Worm (Caenorhabditis elegans) whole organism, midembryonic: ENCODE measurements around the gene clec-55.
"Not testable (repeated sequence)": the region's sequence is repeated elsewhere in the genome, so short reads cannot be mapped to it uniquely, and the experiment has no call there.

ENCODE experiments used
- T22C8.4 ChIP-seq: fragments of 200-800 bp; sonication (Bioruptor generic); IDR thresholded peaks from 2 replicates; pipeline ENCODE4 v1.3.6; 2022; ENCODE audit warnings: missing genetic modification characterization, missing compliant biosample characterization
- cog-1 ChIP-seq: sonication (generic microtip); optimal IDR thresholded peaks from 2 replicates; lab custom pipeline; 2016; ENCODE audit warnings: missing genetic modification characterization, missing compliant biosample characterization
- flt-1 ChIP-seq: fragments of 200-800 bp; sonication (Bioruptor generic); IDR thresholded peaks from 2 replicates; pipeline ENCODE4 v1.3.6; 2022; ENCODE audit warnings: missing genetic modification characterization, missing compliant biosample characterization
- klf-2 ChIP-seq: fragments of 200-800 bp; sonication (Bioruptor generic); conservative IDR thresholded peaks from 2 replicates; pipeline ENCODE4 v1.3.6; 2022; ENCODE audit warnings: missing genetic modification reagents, missing genetic modification characterization, missing compliant biosample characterization
- med-1 ChIP-seq: sonication (generic microtip); optimal IDR thresholded peaks from 2 replicates; lab custom pipeline; 2017; ENCODE audit warnings: missing genetic modification characterization, mild to moderate bottlenecking, missing compliant biosample characterization, antibody characterized with exemption, missing genetic modification reagents; ENCODE audit not compliant: insufficient read depth
- ref-1 ChIP-seq: fragments of 200-800 bp; sonication (Bioruptor generic); conservative IDR thresholded peaks from 2 replicates; pipeline ENCODE4 v1.3.6; 2022; ENCODE audit warnings: missing genetic modification reagents, missing genetic modification characterization, missing compliant biosample characterization
- tab-1 ChIP-seq: fragments of 200-800 bp; sonication (Bioruptor generic); IDR thresholded peaks from 2 replicates; pipeline ENCODE4 v1.3.6; 2022; ENCODE audit warnings: missing genetic modification characterization, missing compliant biosample characterization
- ztf-23 ChIP-seq: fragments of 200-800 bp; sonication (Bioruptor generic); IDR thresholded peaks from 2 replicates; pipeline ENCODE4 v1.3.6; 2022; ENCODE audit warnings: missing genetic modification reagents, missing genetic modification characterization, missing compliant biosample characterization
- ztf-29 ChIP-seq: fragments of 200-800 bp; sonication (Bioruptor generic); IDR thresholded peaks from 2 replicates; pipeline ENCODE4 v1.3.6; 2022; ENCODE audit warnings: missing genetic modification reagents, missing genetic modification characterization, missing compliant biosample characterization

The clec-55 gene

DNA sequence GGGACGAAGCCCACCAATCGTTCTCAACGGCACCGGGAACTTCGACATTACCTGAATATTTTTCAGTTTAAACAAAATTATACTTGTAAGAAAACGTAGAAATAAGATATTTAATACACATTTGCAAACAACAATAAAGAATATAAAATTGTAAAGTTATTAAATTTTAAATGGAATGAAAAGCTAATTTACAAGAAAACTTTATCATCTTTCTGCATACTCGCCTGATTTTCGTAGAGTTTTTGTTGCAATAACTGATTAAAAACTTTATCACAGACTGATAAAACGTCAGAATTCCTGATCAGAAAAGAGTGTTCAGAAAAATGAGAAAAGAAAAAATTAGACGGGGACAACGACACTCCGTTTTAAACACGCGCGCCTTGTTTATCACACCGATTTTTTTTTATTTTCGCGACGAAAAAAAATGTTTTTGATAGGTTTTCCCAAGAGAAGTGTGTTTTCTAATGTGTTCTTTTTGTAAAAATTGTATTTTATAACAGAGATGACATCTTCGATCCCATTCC is 31.8 kb upstream of the clec-55 start, which contains the start of the genes dlat-1 and fntb-1:
dlat-1 (minus strand) TSS at position 51 of the 524 bp plus-strand sequence.
fntb-1 (plus strand) TSS at position 412 of the 524 bp plus-strand sequence.
- no peak for TF ChIP-seq klf-2 (GFP tag; lab: Robert Waterston, UW)

DNA sequence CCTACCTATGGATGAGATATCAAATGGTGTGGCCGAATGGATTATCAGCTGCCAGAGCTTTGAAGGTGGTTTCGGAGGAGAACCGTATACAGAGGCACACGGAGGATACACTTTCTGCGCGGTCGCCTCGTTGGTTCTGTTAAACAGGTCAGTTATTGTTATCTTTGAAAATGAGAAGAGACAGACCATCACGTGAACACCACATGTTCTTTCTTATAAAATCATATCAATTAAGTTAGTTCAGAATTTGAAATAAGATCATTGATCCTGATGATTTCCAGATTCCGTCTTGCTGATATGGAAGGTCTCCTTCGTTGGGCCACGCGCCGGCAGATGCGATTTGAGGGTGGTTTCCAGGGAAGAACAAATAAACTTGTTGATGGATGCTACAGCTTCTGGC is 30.4 kb upstream of the clec-55 start:
- no peak for TF ChIP-seq med-1 (GFP tag; lab: Kevin White, UChicago)

DNA sequence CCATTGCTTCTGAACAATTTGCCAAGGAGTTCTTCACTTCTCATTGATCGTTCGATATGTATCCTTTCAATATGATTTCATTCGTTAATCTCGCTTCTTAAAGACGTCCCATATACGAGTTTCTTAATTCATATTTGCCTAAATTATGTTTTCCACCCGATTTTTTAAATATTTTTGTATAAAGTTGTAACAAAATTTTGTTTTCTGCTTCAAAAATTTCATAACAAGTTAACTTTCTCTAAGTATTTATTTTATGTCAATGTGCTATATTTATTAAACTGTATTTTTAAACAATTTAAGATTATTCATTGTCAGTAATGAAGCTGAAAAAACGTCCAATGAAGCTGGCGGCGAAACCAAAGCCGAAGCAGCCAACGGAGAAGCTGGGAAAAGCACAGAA is 29.7 kb upstream of the clec-55 start, which contains the start of gene F23B12.7:
F23B12.7 (plus strand) TSS at position 301 of the 400 bp plus-strand sequence.
- TF ChIP-seq T22C8.4 (GFP tag; lab: Robert Waterston, UW): no peak
- no peak for TF ChIP-seq cog-1
- no peak for TF ChIP-seq ref-1 (GFP tag; lab: Robert Waterston, UW)
- no peak for TF ChIP-seq tab-1 (GFP tag; lab: Robert Waterston, UW)
- no peak for TF ChIP-seq ztf-29
- no peak for TF ChIP-seq klf-2 (GFP tag; lab: Robert Waterston, UW)
- TF ChIP-seq flt-1 (GFP tag; lab: Robert Waterston, UW): no peak
- TF ChIP-seq med-1 (GFP tag; lab: Kevin White, UChicago): no peak
- TF ChIP-seq ztf-23: no peak

ce11 chrV:14456626-14457025 is 22.5 kb upstream of the clec-55 start, which contains the start of gene bmk-1:
bmk-1 (minus strand) TSS chrV:14456984.
- TF ChIP-seq ref-1 (GFP tag; lab: Robert Waterston, UW): no peak
- TF ChIP-seq med-1 (GFP tag; lab: Kevin White, UChicago): no peak
- TF ChIP-seq cog-1: no peak
- TF ChIP-seq tab-1 (GFP tag; lab: Robert Waterston, UW): no peak
- TF ChIP-seq ztf-23: no peak
- no peak for TF ChIP-seq flt-1 (GFP tag; lab: Robert Waterston, UW)
- TF ChIP-seq T22C8.4 (GFP tag; lab: Robert Waterston, UW): no peak
- TF ChIP-seq klf-2 (GFP tag; lab: Robert Waterston, UW): no peak
- TF ChIP-seq ztf-29: no peak

ce11 chrV:14457070-14457469 is 22.0 kb upstream of the clec-55 start, which contains the start of gene coh-3:
coh-3 (plus strand) TSS chrV:14457422.
- TF ChIP-seq ref-1 (GFP tag; lab: Robert Waterston, UW): no peak
- TF ChIP-seq tab-1 (GFP tag; lab: Robert Waterston, UW): no peak
- TF ChIP-seq ztf-29: no peak
- TF ChIP-seq ztf-23: no peak
- TF ChIP-seq flt-1 (GFP tag; lab: Robert Waterston, UW): no peak
- no peak for TF ChIP-seq cog-1
- TF ChIP-seq klf-2 (GFP tag; lab: Robert Waterston, UW): no peak

- TF ChIP-seq T22C8.4 (GFP tag; lab: Robert Waterston, UW) (no peak), cog-1 (no peak), tab-1 (GFP tag; lab: Robert Waterston, UW) (no peak), klf-2 (GFP tag; lab: Robert Waterston, UW) (no peak), med-1 (GFP tag; lab: Kevin White, UChicago) (no peak), ref-1 (GFP tag; lab: Robert Waterston, UW) (no peak), ztf-23 (no peak), flt-1 (GFP tag; lab: Robert Waterston, UW) (no peak), ztf-29 (no peak)
Measured at ce11 chrV:14460122-14460521, 19.0 kb upstream of the clec-55 start.

ce11 chrV:14460615-14461102 is 18.4 kb upstream of the clec-55 start, which contains the start of gene F08H9.2:
F08H9.2 (plus strand) TSS chrV:14460665.
- TF ChIP-seq klf-2 (GFP tag; lab: Robert Waterston, UW) (no peak), cog-1 (no peak), ztf-23 (no peak), med-1 (GFP tag; lab: Kevin White, UChicago) (no peak), tab-1 (GFP tag; lab: Robert Waterston, UW) (no peak), ztf-29 (no peak), flt-1 (GFP tag; lab: Robert Waterston, UW) (no peak), ref-1 (GFP tag; lab: Robert Waterston, UW) (no peak), T22C8.4 (GFP tag; lab: Robert Waterston, UW) (no peak)

- TF ChIP-seq tab-1 (GFP tag; lab: Robert Waterston, UW): no peak
- TF ChIP-seq ztf-29: no peak
- no peak for TF ChIP-seq flt-1 (GFP tag; lab: Robert Waterston, UW)
Measured at ce11 chrV:14462653-14463052, 16.4 kb upstream of the clec-55 start.

DNA sequence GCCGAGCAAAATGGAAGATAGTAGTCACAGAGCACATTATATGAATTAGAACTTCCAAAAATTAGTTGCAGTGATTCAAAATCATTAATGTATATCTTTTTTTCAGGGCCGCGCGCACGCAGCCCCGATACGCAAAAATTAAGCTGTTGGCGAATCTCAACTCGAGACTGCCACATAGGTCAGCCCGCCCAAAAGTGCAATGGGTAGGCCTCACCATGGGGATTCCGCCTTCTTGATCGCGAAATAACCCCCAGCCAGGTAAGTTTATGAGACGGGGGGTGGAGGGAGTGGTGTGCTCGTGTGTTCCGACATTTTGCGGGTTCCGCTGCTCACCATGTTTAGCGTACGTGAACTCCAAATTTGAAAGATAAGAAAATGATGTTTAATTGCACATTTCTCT is 16.0 kb upstream of the clec-55 start, which contains the start of gene F08H9.3:
F08H9.3 (minus strand) TSS at position 252 of the 400 bp plus-strand sequence.
- not testable (repeated sequence) for TF ChIP-seq T22C8.4 (GFP tag; lab: Robert Waterston, UW); ztf-23; cog-1

DNA sequence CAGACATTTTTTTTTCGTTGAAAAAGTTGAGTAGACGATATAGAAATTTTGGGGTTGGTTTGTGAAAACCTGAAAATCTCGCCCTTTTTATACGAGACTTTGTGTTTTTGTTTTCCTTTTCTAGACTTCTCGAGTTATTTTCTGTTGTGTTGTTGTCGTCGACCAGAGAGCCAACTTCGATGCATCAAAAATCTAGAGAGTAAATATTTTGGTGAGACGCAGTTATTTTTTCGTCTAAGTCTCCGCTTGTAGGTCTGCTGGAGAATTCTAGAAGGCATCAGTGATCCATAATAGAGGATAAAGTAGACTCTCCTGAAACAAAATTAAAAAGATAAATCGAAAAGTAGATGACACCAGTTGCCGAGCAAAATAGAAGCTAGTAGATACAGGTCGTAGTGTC is 14.7 kb upstream of the clec-55 start, which contains the start of gene F08H9.4:
F08H9.4 (minus strand) TSS at position 61 of the 400 bp plus-strand sequence.
- TF ChIP-seq tab-1 (GFP tag; lab: Robert Waterston, UW) (no peak), ztf-29 (no peak), T22C8.4 (GFP tag; lab: Robert Waterston, UW) (no peak), flt-1 (GFP tag; lab: Robert Waterston, UW) (no peak), ref-1 (GFP tag; lab: Robert Waterston, UW) (no peak), med-1 (GFP tag; lab: Kevin White, UChicago) (no peak), klf-2 (GFP tag; lab: Robert Waterston, UW) (no peak), ztf-23 (no peak), cog-1 (no peak)
